Worm (Caenorhabditis elegans): Measurements from ENCODE around the gene CC8.3.

- TF ChIP-seq mep-1 (tag; optimal IDR thresholded peaks at IDR 0.05) (no peak), nhr-76 (tag; optimal IDR thresholded peaks at IDR 0.05) (no peak), lin-13 (tag; optimal IDR thresholded peaks at IDR 0.05) (no peak), pha-4 (tag; optimal IDR thresholded peaks at IDR 0.05) (no peak), nhr-28 (tag; optimal IDR thresholded peaks at IDR 0.05) (no peak), nhr-12 (tag; optimal IDR thresholded peaks at IDR 0.05) (no peak), unc-62 (GFP tag; optimal IDR thresholded peaks at IDR 0.05) (no peak), nhr-237 (tag; optimal IDR thresholded peaks at IDR 0.05) (no peak)
These were observed 19.1 kb upstream of the CC8.3 start for ce11 chrIV:3661117-3661634.

Data from whole organism, mixed stage, embryonic.